Fruit fly (Drosophila melanogaster) whole organism, embryonic: Measurements from ENCODE around the gene Ir75d.

ENCODE experiments used
- Adf1 ChIP-seq: fragments of 200-800 bp; sonication (Bioruptor generic); IDR thresholded peaks from 2 replicates; pipeline ENCODE4 v1.3.6; 2022; ENCODE audit warnings: missing biosample characterization, missing genetic modification characterization
- Awh ChIP-seq: fragments of 200-800 bp; sonication (Bioruptor generic); IDR thresholded peaks from 2 replicates; pipeline ENCODE4, ENCODE4 v1.3.6; 2022; ENCODE audit warnings: missing biosample characterization, missing genetic modification characterization
- Bdp1 ChIP-seq: fragments of 200-800 bp; sonication (Bioruptor generic); optimal IDR thresholded peaks from 3 replicates; lab custom pipeline; 2016; ENCODE audit warnings: missing biosample characterization, missing genetic modification characterization
- Bgb ChIP-seq: fragments of 200-800 bp; sonication (Bioruptor generic); IDR thresholded peaks from 2 replicates; pipeline ENCODE4 v1.3.6; 2022; ENCODE audit warnings: missing biosample characterization, missing genetic modification characterization; ENCODE audit not compliant: partially characterized antibody
- Bteb2 ChIP-seq: fragments of 200-800 bp; sonication (Bioruptor generic); optimal IDR thresholded peaks from 2 replicates; lab custom pipeline; 2016; ENCODE audit warnings: missing biosample characterization, missing genetic modification characterization
- CG10321 ChIP-seq: fragments of 200-800 bp; sonication (Bioruptor generic); IDR thresholded peaks from 2 replicates; pipeline ENCODE4 v1.3.6; 2022; ENCODE audit warnings: missing biosample characterization, missing genetic modification characterization
- CG10565 ChIP-seq: fragments of 200-800 bp; sonication (Bioruptor generic); optimal IDR thresholded peaks from 3 replicates; lab custom pipeline; 2016; ENCODE audit warnings: missing biosample characterization, mild to moderate bottlenecking, missing genetic modification characterization
- CG10654 ChIP-seq: fragments of 200-800 bp; sonication (Bioruptor generic); optimal IDR thresholded peaks from 2 replicates; lab custom pipeline; 2016; ENCODE audit warnings: missing biosample characterization, missing genetic modification characterization
- CG12219 ChIP-seq: fragments of 200-800 bp; sonication (Bioruptor generic); optimal IDR thresholded peaks from 3 replicates; lab custom pipeline; 2018; ENCODE audit warnings: missing biosample characterization, mild to moderate bottlenecking, missing genetic modification characterization
- CG12659 ChIP-seq: fragments of 200-800 bp; sonication (Bioruptor generic); optimal IDR thresholded peaks from 3 replicates; lab custom pipeline; 2017; ENCODE audit warnings: mild to moderate bottlenecking, missing biosample characterization, missing genetic modification reagents, missing genetic modification characterization
- CG13287 ChIP-seq: fragments of 200-800 bp; sonication (Bioruptor generic); IDR thresholded peaks from 2 replicates; pipeline ENCODE4 v1.3.6; 2022; ENCODE audit warnings: missing biosample characterization, missing genetic modification characterization; ENCODE audit not compliant: partially characterized antibody
- CG16813 ChIP-seq: fragments of 200-800 bp; sonication (Bioruptor generic); IDR thresholded peaks from 3 replicates; pipeline ENCODE4 v1.3.6; 2022; ENCODE audit warnings: missing biosample characterization, missing genetic modification characterization; ENCODE audit not compliant: partially characterized antibody
- CG32532 ChIP-seq: fragments of 200-800 bp; sonication (Bioruptor generic); IDR thresholded peaks from 2 replicates; pipeline ENCODE4 v1.3.6; 2022; ENCODE audit warnings: missing biosample characterization, missing genetic modification characterization
- CG33557 ChIP-seq: fragments of 200-800 bp; sonication (Bioruptor generic); optimal IDR thresholded peaks from 2 replicates; lab custom pipeline; 2019; ENCODE audit warnings: missing biosample characterization, mild to moderate bottlenecking, missing genetic modification characterization, moderate library complexity
- CG34224 ChIP-seq: fragments of 200-800 bp; sonication (Bioruptor generic); IDR thresholded peaks from 3 replicates; pipeline ENCODE4 v1.3.6; 2022; ENCODE audit warnings: missing biosample characterization, missing genetic modification characterization; ENCODE audit not compliant: partially characterized antibody
- CG4617 ChIP-seq: fragments of 200-800 bp; sonication (Bioruptor generic); optimal IDR thresholded peaks from 3 replicates; lab custom pipeline; 2016; ENCODE audit warnings: missing biosample characterization, missing genetic modification characterization, borderline replicate concordance
- CG4820 ChIP-seq: fragments of 200-800 bp; sonication (Bioruptor generic); optimal IDR thresholded peaks from 3 replicates; lab custom pipeline; 2016; ENCODE audit warnings: missing biosample characterization, missing genetic modification characterization
- CG6765 ChIP-seq: fragments of 200-800 bp; sonication (Bioruptor generic); optimal IDR thresholded peaks from 3 replicates; lab custom pipeline; 2017; ENCODE audit warnings: missing biosample characterization, mild to moderate bottlenecking, missing genetic modification characterization
- CG6813 ChIP-seq: fragments of 200-800 bp; sonication (Bioruptor generic); optimal IDR thresholded peaks from 2 replicates; lab custom pipeline; 2017; ENCODE audit warnings: missing biosample characterization, missing genetic modification characterization, mild to moderate bottlenecking, moderate library complexity, missing genetic modification reagents
- CG8359 ChIP-seq: fragments of 200-800 bp; sonication (Bioruptor generic); optimal IDR thresholded peaks from 2 replicates; lab custom pipeline; 2017; ENCODE audit warnings: missing biosample characterization, mild to moderate bottlenecking, missing genetic modification characterization, borderline replicate concordance
- CTCF ChIP-seq: fragments of 200-800 bp; sonication (Bioruptor generic); optimal IDR thresholded peaks from 2 replicates; lab custom pipeline; 2017; ENCODE audit warnings: missing biosample characterization, mild to moderate bottlenecking, missing genetic modification characterization, moderate library complexity
- D19B ChIP-seq: fragments of 200-800 bp; sonication (Bioruptor generic); optimal IDR thresholded peaks from 2 replicates; lab custom pipeline; 2017; ENCODE audit warnings: missing biosample characterization, mild to moderate bottlenecking, missing genetic modification characterization
- Dip3 ChIP-seq: fragments of 200-800 bp; sonication (Bioruptor generic); optimal IDR thresholded peaks from 3 replicates; lab custom pipeline; 2016; ENCODE audit warnings: missing biosample characterization, missing genetic modification characterization
- Drgx ChIP-seq: fragments of 200-800 bp; sonication (Bioruptor generic); IDR thresholded peaks from 2 replicates; pipeline ENCODE4 v1.3.6; 2022; ENCODE audit warnings: missing biosample characterization, missing genetic modification characterization
- Fer1 ChIP-seq: fragments of 200-800 bp; sonication (Bioruptor generic); optimal IDR thresholded peaks from 2 replicates; lab custom pipeline; 2017; ENCODE audit warnings: missing biosample characterization, mild to moderate bottlenecking, missing genetic modification characterization
- Fer3 ChIP-seq: fragments of 200-800 bp; sonication (Bioruptor generic); optimal IDR thresholded peaks from 2 replicates; lab custom pipeline; 2018; ENCODE audit warnings: missing biosample characterization, mild to moderate bottlenecking, missing genetic modification characterization, moderate library complexity
- NC2α ChIP-seq: fragments of 200-800 bp; sonication (Bioruptor generic); optimal IDR thresholded peaks from 2 replicates; lab custom pipeline; 2016; ENCODE audit warnings: missing biosample characterization, missing genetic modification characterization
- NfI ChIP-seq: fragments of 200-800 bp; sonication (Bioruptor generic); optimal IDR thresholded peaks from 3 replicates; lab custom pipeline; 2018; ENCODE audit warnings: missing biosample characterization, mild to moderate bottlenecking, missing genetic modification characterization, moderate library complexity
- Six4 ChIP-seq: fragments of 200-800 bp; sonication (Bioruptor generic); optimal IDR thresholded peaks from 2 replicates; lab custom pipeline; 2016; ENCODE audit warnings: missing biosample characterization, missing genetic modification characterization
- ara ChIP-seq: fragments of 200-800 bp; sonication (Bioruptor generic); IDR thresholded peaks from 2 replicates; pipeline ENCODE4 v1.3.6; 2022; ENCODE audit warnings: missing biosample characterization, missing genetic modification characterization
- btn ChIP-seq: fragments of 200-800 bp; sonication (Bioruptor generic); optimal IDR thresholded peaks from 2 replicates; lab custom pipeline; 2016; ENCODE audit warnings: missing biosample characterization, missing genetic modification characterization
- chm ChIP-seq: fragments of 200-800 bp; sonication (Bioruptor generic); IDR thresholded peaks from 2 replicates; pipeline ENCODE4 v1.3.6; 2022; ENCODE audit warnings: missing biosample characterization, missing genetic modification characterization
- chn ChIP-seq: fragments of 200-800 bp; sonication (Bioruptor generic); optimal IDR thresholded peaks from 2 replicates; lab custom pipeline; 2016; ENCODE audit warnings: missing biosample characterization, missing genetic modification characterization
- danr ChIP-seq: fragments of 200-800 bp; sonication (Bioruptor generic); IDR thresholded peaks from 2 replicates; pipeline ENCODE4 v1.3.6; 2022; ENCODE audit warnings: missing biosample characterization, missing genetic modification characterization
- emc ChIP-seq: fragments of 200-800 bp; sonication (Bioruptor generic); optimal IDR thresholded peaks from 2 replicates; lab custom pipeline; 2016; ENCODE audit warnings: missing biosample characterization, missing genetic modification characterization
- ems ChIP-seq: fragments of 200-800 bp; sonication (Bioruptor generic); optimal IDR thresholded peaks from 3 replicates; lab custom pipeline; 2016; ENCODE audit warnings: missing biosample characterization, missing genetic modification characterization
- en ChIP-seq: fragments of 200-800 bp; sonication (Bioruptor generic); optimal IDR thresholded peaks from 2 replicates; lab custom pipeline; 2016; ENCODE audit warnings: missing biosample characterization, missing genetic modification characterization
- fru ChIP-seq: fragments of >200 bp; optimal IDR thresholded peaks from 2 replicates; lab custom pipeline; 2017
- ftz-f1 ChIP-seq: fragments of 200-800 bp; sonication (Bioruptor generic); optimal IDR thresholded peaks from 2 replicates; lab custom pipeline; 2016; ENCODE audit warnings: missing biosample characterization, missing genetic modification characterization
- gsb ChIP-seq: fragments of 200-800 bp; sonication (Bioruptor generic); IDR thresholded peaks from 2 replicates; pipeline ENCODE4 v1.3.6; 2022; ENCODE audit warnings: missing biosample characterization, missing genetic modification characterization
- ham ChIP-seq: fragments of 200-800 bp; sonication (Bioruptor generic); IDR thresholded peaks from 2 replicates; pipeline ENCODE4 v1.3.6; 2022; ENCODE audit warnings: missing biosample characterization, missing genetic modification characterization
- kah ChIP-seq: fragments of 200-800 bp; sonication (Bioruptor generic); optimal IDR thresholded peaks from 2 replicates; lab custom pipeline; 2018; ENCODE audit warnings: missing biosample characterization, mild to moderate bottlenecking, missing genetic modification characterization
- kay ChIP-seq: fragments of 200-800 bp; sonication (Bioruptor generic); optimal IDR thresholded peaks from 2 replicates; lab custom pipeline; 2016; ENCODE audit warnings: missing biosample characterization, missing genetic modification characterization
- knrl ChIP-seq: fragments of 200-800 bp; sonication (Bioruptor generic); IDR thresholded peaks from 3 replicates; pipeline ENCODE4 v1.3.6; 2022; ENCODE audit warnings: missing biosample characterization, missing genetic modification characterization; ENCODE audit not compliant: partially characterized antibody
- lola ChIP-seq, 3 experiments: fragments of >200 bp in 2 of 3; fragments of 200-800 bp in 1 of 3; sonication (Bioruptor generic) in 1 of 3; optimal IDR thresholded peaks; 2 replicates each; lab custom pipeline; 2017 to 2019; ENCODE audit warnings: missing biosample characterization in 3 of 3, missing genetic modification characterization in 3 of 3, mild to moderate bottlenecking in 1 of 3, moderate library complexity in 1 of 3
- mirr ChIP-seq: fragments of 200-800 bp; sonication (Bioruptor generic); optimal IDR thresholded peaks from 3 replicates; lab custom pipeline; 2018; ENCODE audit warnings: missing biosample characterization, mild to moderate bottlenecking, missing genetic modification characterization
- ranshi ChIP-seq: fragments of 200-800 bp; sonication (Bioruptor generic); IDR thresholded peaks from 2 replicates; pipeline ENCODE4 v1.3.6; 2022; ENCODE audit warnings: missing biosample characterization, missing genetic modification characterization
- sima ChIP-seq: fragments of 200-800 bp; sonication (Bioruptor generic); optimal IDR thresholded peaks from 2 replicates; lab custom pipeline; 2016; ENCODE audit warnings: missing biosample characterization, missing genetic modification characterization
- slp2 ChIP-seq: fragments of 200-800 bp; sonication (Bioruptor generic); optimal IDR thresholded peaks from 2 replicates; lab custom pipeline; 2016; ENCODE audit warnings: missing biosample characterization, missing genetic modification characterization
- tin ChIP-seq: fragments of 200-800 bp; sonication (Bioruptor generic); optimal IDR thresholded peaks from 3 replicates; lab custom pipeline; 2016; ENCODE audit warnings: missing biosample characterization, missing genetic modification characterization
- usp ChIP-seq: fragments of >200 bp; optimal IDR thresholded peaks from 2 replicates; lab custom pipeline; 2017; ENCODE audit warnings: missing biosample characterization, missing genetic modification characterization
- zfh1 ChIP-seq: fragments of 200-800 bp; sonication (Bioruptor generic); IDR thresholded peaks from 3 replicates; pipeline ENCODE4 v1.3.6; 2022; ENCODE audit warnings: missing biosample characterization, missing genetic modification characterization

The Ir75d gene

DNA sequence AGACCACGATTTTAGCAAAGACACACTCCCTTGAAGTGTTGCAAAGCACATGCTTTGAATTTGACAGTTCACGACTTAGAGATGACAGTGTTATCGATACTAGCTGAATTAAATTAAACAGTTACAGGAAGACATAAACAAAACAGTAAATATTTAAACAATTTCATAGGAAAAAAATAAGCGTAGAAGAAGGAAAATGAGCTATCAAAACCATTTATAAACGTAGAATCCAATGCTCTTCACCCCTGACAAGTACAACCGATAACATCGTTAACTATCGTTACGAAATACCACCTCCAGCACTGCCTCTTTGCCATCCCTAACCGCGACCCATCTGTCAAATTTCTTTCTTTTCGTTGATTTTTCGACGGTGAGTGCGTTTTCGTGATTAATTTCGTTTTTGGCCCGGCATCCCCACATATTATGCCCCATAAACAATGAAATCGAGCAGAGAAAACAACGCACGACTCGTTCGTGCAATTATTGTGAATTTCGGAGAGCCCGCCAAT lies 12.2 kb downstream of the Ir75d start, which contains the start of gene RpL26 (continued):
- TF ChIP-seq sima (GFP tag; lab: Kevin White, UChicago) (peak; percentile 47), ara (no peak), slp2 (GFP tag; lab: Kevin White, UChicago) (peak; percentile 79), CG10565 (GFP tag; lab: Kevin White, UChicago) (no peak), fru (lab: Kevin White, UChicago) (no peak), Drgx (GFP tag; lab: Robert Waterston, UW) (no peak), Awh (GFP tag; lab: Robert Waterston, UW) (no peak), ftz-f1 (GFP tag; lab: Kevin White, UChicago) (no peak), Bteb2 (GFP tag; lab: Kevin White, UChicago) (peak; percentile 72), en (peak; percentile 54), emc (GFP tag; lab: Kevin White, UChicago) (peak; percentile 72), CG33557 (GFP tag; lab: Kevin White, UChicago) (peak; percentile 79), mirr (no peak), tin (GFP tag; lab: Kevin White, UChicago) (peak; percentile 61), CG6813 (GFP tag; lab: Kevin White, UChicago) (no peak), CG8359 (peak; percentile 24), btn (no peak), knrl (peak; percentile 99), Bgb (GFP tag; lab: Robert Waterston, UW) (peak; percentile 93), NC2α (peak; percentile 57), chn (GFP tag; lab: Kevin White, UChicago) (peak; percentile 84), usp (GFP tag; lab: Kevin White, UChicago) (no peak), Adf1 (peak; percentile 43), CG10321 (GFP tag; lab: Robert Waterston, UW) (no peak), CTCF (no peak), CG12219 (no peak), gsb (no peak), chm (GFP tag; lab: Robert Waterston, UW) (no peak), ham (GFP tag; lab: Robert Waterston, UW) (no peak), lola (GFP tag; optimal IDR thresholded peaks at IDR 0.05; lab: Kevin White, UChicago) (peak in 1 of 3 experiments; percentile 77), kah (GFP tag; lab: Kevin White, UChicago) (peak; percentile 28), Bdp1 (GFP tag; lab: Kevin White, UChicago) (peak; percentile 74), Fer3 (tag; lab: Kevin White, UChicago) (peak; percentile 42), CG13287 (GFP tag; lab: Robert Waterston, UW) (peak; percentile 93), Fer1 (GFP tag; lab: Kevin White, UChicago) (peak; percentile 73)

dm6 chr3L:18898086-18898470 lies 12.9 kb downstream of the Ir75d start, which contains the start of gene CG3902:
Gene CG3902, minus strand, starts transcription at chr3L:18898293.
- TF ChIP-seq zfh1 (GFP tag; lab: Robert Waterston, UW) (0 out of 3 replicates have a peak, but pooled peaks have one; percentile 26), CG10654 (GFP tag; lab: Kevin White, UChicago) (no peak), CG4820 (GFP tag; lab: Kevin White, UChicago) (no peak), Bteb2 (GFP tag; lab: Kevin White, UChicago) (no peak), Awh (GFP tag; lab: Robert Waterston, UW) (peak; percentile 31; the same call in 1 of the 2 replicates), Six4 (GFP tag; lab: Kevin White, UChicago) (no peak), CG32532 (GFP tag; lab: Robert Waterston, UW) (peak; percentile 48; the same call in 1 of the 2 replicates), CG12659 (GFP tag; lab: Kevin White, UChicago) (peak; percentile 49), CG12219 (peak; percentile 1), Dip3 (GFP tag; lab: Kevin White, UChicago) (no peak), ems (GFP tag; lab: Kevin White, UChicago) (peak; percentile 34), ranshi (GFP tag; lab: Robert Waterston, UW) (no peak; the same call in 1 of the 2 replicates), CG10321 (GFP tag; lab: Robert Waterston, UW) (no peak), NfI (GFP tag; lab: Kevin White, UChicago) (peak; percentile 3), D19B (GFP tag; lab: Kevin White, UChicago) (no peak), CG4617 (no peak), CG6765 (GFP tag; lab: Kevin White, UChicago) (peak; percentile 43), CG34224 (GFP tag; lab: Robert Waterston, UW) (peak; percentile 6; the same call in 2 of the 3 replicates), danr (GFP tag; lab: Robert Waterston, UW) (no peak), kay (GFP tag; lab: Kevin White, UChicago) (no peak), CG16813 (GFP tag; lab: Robert Waterston, UW) (no peak)
